Fruit fly (Drosophila melanogaster) whole organism, embryonic: Measurements from ENCODE around the gene CG33927.

Source experiments
- Awh ChIP-seq: fragments of 200-800 bp; sonication (Bioruptor generic); IDR thresholded peaks from 2 replicates; pipeline ENCODE4, ENCODE4 v1.3.6; 2022; ENCODE audit warnings: missing biosample characterization, missing genetic modification characterization
- C15 ChIP-seq: fragments of 200-800 bp; sonication (Bioruptor generic); IDR thresholded peaks from 3 replicates; pipeline ENCODE4 v1.3.6; 2022; ENCODE audit warnings: missing biosample characterization, missing genetic modification characterization
- CG11723 ChIP-seq: fragments of 200-800 bp; sonication (Bioruptor generic); optimal IDR thresholded peaks from 2 replicates; lab custom pipeline; 2017; ENCODE audit warnings: missing biosample characterization, mild to moderate bottlenecking, missing genetic modification characterization
- CG12299 ChIP-seq: fragments of 200-800 bp; sonication (Bioruptor generic); optimal IDR thresholded peaks from 2 replicates; lab custom pipeline; 2018; ENCODE audit warnings: missing biosample characterization, mild to moderate bottlenecking, missing genetic modification characterization
- CG14441 ChIP-seq: fragments of 200-800 bp; sonication (Bioruptor generic); IDR thresholded peaks from 2 replicates; pipeline ENCODE4 v1.3.6; 2022; ENCODE audit warnings: missing biosample characterization, missing genetic modification characterization
- CG14710 ChIP-seq: fragments of 200-800 bp; sonication (Bioruptor generic); optimal IDR thresholded peaks from 3 replicates; lab custom pipeline; 2019; ENCODE audit warnings: missing biosample characterization, mild to moderate bottlenecking, missing genetic modification characterization, moderate library complexity
- CG15011 ChIP-seq: fragments of 200-800 bp; sonication (Bioruptor generic); optimal IDR thresholded peaks from 3 replicates; lab custom pipeline; 2018; ENCODE audit warnings: missing biosample characterization, mild to moderate bottlenecking, missing genetic modification characterization
- CG16779 ChIP-seq: fragments of 200-800 bp; sonication (Bioruptor generic); IDR thresholded peaks from 2 replicates; pipeline ENCODE4 v1.3.6; 2022; ENCODE audit warnings: missing biosample characterization, missing genetic modification characterization
- CG33213 ChIP-seq: fragments of 200-800 bp; sonication (Bioruptor generic); optimal IDR thresholded peaks from 3 replicates; lab custom pipeline; 2016; ENCODE audit warnings: missing biosample characterization, missing genetic modification characterization
- CG3995 ChIP-seq: fragments of 200-800 bp; sonication (Bioruptor generic); optimal IDR thresholded peaks from 3 replicates; lab custom pipeline; 2016; ENCODE audit warnings: missing biosample characterization, missing genetic modification characterization
- CG4730 ChIP-seq: fragments of 200-800 bp; sonication (Bioruptor generic); IDR thresholded peaks from 2 replicates; pipeline ENCODE4 v1.3.6; 2022; ENCODE audit warnings: missing biosample characterization, missing genetic modification characterization
- CG7271 ChIP-seq: fragments of 200-800 bp; sonication (Bioruptor generic); optimal IDR thresholded peaks from 2 replicates; lab custom pipeline; 2018; ENCODE audit warnings: missing biosample characterization, mild to moderate bottlenecking, missing genetic modification characterization, moderate library complexity
- CG8359 ChIP-seq: fragments of 200-800 bp; sonication (Bioruptor generic); optimal IDR thresholded peaks from 2 replicates; lab custom pipeline; 2017; ENCODE audit warnings: missing biosample characterization, mild to moderate bottlenecking, missing genetic modification characterization, borderline replicate concordance
- CG8765 ChIP-seq: fragments of 200-800 bp; sonication (Bioruptor generic); IDR thresholded peaks from 2 replicates; pipeline ENCODE4 v1.3.6; 2022; ENCODE audit warnings: missing biosample characterization, missing genetic modification characterization
- Dll ChIP-seq: fragments of 200-800 bp; sonication (Bioruptor generic); IDR thresholded peaks from 4 replicates; pipeline ENCODE4 v1.3.6; 2022; ENCODE audit warnings: missing biosample characterization, missing genetic modification characterization; ENCODE audit not compliant: partially characterized antibody
- Dp ChIP-seq: fragments of 200-800 bp; sonication (Bioruptor generic); optimal IDR thresholded peaks from 2 replicates; lab custom pipeline; 2018; ENCODE audit warnings: missing biosample characterization, mild to moderate bottlenecking, missing genetic modification characterization, moderate library complexity
- ERR ChIP-seq: fragments of 200-800 bp; sonication (Bioruptor generic); optimal IDR thresholded peaks from 2 replicates; lab custom pipeline; 2016; ENCODE audit warnings: missing biosample characterization, missing genetic modification characterization
- H15 ChIP-seq: fragments of 200-800 bp; sonication (Bioruptor generic); IDR thresholded peaks from 3 replicates; pipeline ENCODE4 v1.3.6; 2022; ENCODE audit warnings: missing biosample characterization, missing genetic modification characterization
- HLH3B ChIP-seq: fragments of 200-800 bp; sonication (Bioruptor generic); IDR thresholded peaks from 2 replicates; pipeline ENCODE4 v1.3.6; 2022; ENCODE audit warnings: missing biosample characterization, missing genetic modification characterization
- Hand ChIP-seq: fragments of 200-800 bp; sonication (Bioruptor generic); optimal IDR thresholded peaks from 2 replicates; lab custom pipeline; 2017; ENCODE audit warnings: mild to moderate bottlenecking, missing biosample characterization, missing genetic modification reagents, missing genetic modification characterization
- Hey ChIP-seq: fragments of 200-800 bp; sonication (Bioruptor generic); optimal IDR thresholded peaks from 3 replicates; lab custom pipeline; 2018; ENCODE audit warnings: missing biosample characterization, mild to moderate bottlenecking, missing genetic modification characterization
- Hsf ChIP-seq: fragments of 200-800 bp; sonication (Bioruptor generic); optimal IDR thresholded peaks from 3 replicates; lab custom pipeline; 2016; ENCODE audit warnings: missing biosample characterization, missing genetic modification characterization
- Mrtf ChIP-seq: fragments of 200-800 bp; sonication (Bioruptor generic); IDR thresholded peaks from 3 replicates; pipeline ENCODE4 v1.3.6; 2022; ENCODE audit warnings: missing biosample characterization, missing genetic modification characterization
- NC2α ChIP-seq: fragments of 200-800 bp; sonication (Bioruptor generic); optimal IDR thresholded peaks from 2 replicates; lab custom pipeline; 2016; ENCODE audit warnings: missing biosample characterization, missing genetic modification characterization
- NfI ChIP-seq: fragments of 200-800 bp; sonication (Bioruptor generic); optimal IDR thresholded peaks from 3 replicates; lab custom pipeline; 2018; ENCODE audit warnings: missing biosample characterization, mild to moderate bottlenecking, missing genetic modification characterization, moderate library complexity
- Pdp1 ChIP-seq, 2 experiments: fragments of 200-800 bp; sonication (Bioruptor generic); optimal IDR thresholded peaks; 3 replicates each; lab custom pipeline; 2016; ENCODE audit warnings: missing biosample characterization in 2 of 2, missing genetic modification characterization in 2 of 2, mild to moderate bottlenecking in 1 of 2, moderate library complexity in 1 of 2
- Rfx ChIP-seq: fragments of 200-800 bp; sonication (Bioruptor generic); IDR thresholded peaks from 2 replicates; pipeline ENCODE4 v1.3.6; 2022; ENCODE audit warnings: missing biosample characterization, missing genetic modification characterization
- Six4 ChIP-seq: fragments of 200-800 bp; sonication (Bioruptor generic); optimal IDR thresholded peaks from 2 replicates; lab custom pipeline; 2016; ENCODE audit warnings: missing biosample characterization, missing genetic modification characterization
- al ChIP-seq: fragments of 200-800 bp; sonication (Bioruptor generic); IDR thresholded peaks from 2 replicates; pipeline ENCODE4 v1.3.6; 2022; ENCODE audit warnings: missing biosample characterization, missing genetic modification characterization
- ase ChIP-seq: fragments of 200-800 bp; sonication (Bioruptor generic); IDR thresholded peaks from 3 replicates; pipeline ENCODE4 v1.3.6; 2022; ENCODE audit warnings: missing biosample characterization, missing genetic modification characterization
- az2 ChIP-seq: fragments of 200-800 bp; sonication (Bioruptor generic); optimal IDR thresholded peaks from 3 replicates; lab custom pipeline; 2016; ENCODE audit warnings: missing biosample characterization, missing genetic modification characterization
- bigmax ChIP-seq: fragments of 200-800 bp; sonication (Bioruptor generic); optimal IDR thresholded peaks from 2 replicates; lab custom pipeline; 2018; ENCODE audit warnings: missing biosample characterization, mild to moderate bottlenecking, missing genetic modification characterization
- cad ChIP-seq: fragments of >200 bp; optimal IDR thresholded peaks from 2 replicates; lab custom pipeline; 2017; ENCODE audit warnings: missing biosample characterization, missing genetic modification characterization
- cato ChIP-seq: fragments of 200-800 bp; sonication (Bioruptor generic); optimal IDR thresholded peaks from 2 replicates; lab custom pipeline; 2016; ENCODE audit warnings: missing biosample characterization, missing genetic modification characterization, borderline replicate concordance
- exex ChIP-seq: fragments of 200-800 bp; sonication (Bioruptor generic); optimal IDR thresholded peaks from 4 replicates; lab custom pipeline; 2018; ENCODE audit warnings: missing biosample characterization, mild to moderate bottlenecking, missing genetic modification characterization, moderate library complexity
- klu ChIP-seq: fragments of 200-800 bp; sonication (Bioruptor generic); IDR thresholded peaks from 2 replicates; pipeline ENCODE4 v1.3.6; 2022; ENCODE audit warnings: missing biosample characterization, missing genetic modification characterization
- knrl ChIP-seq: fragments of 200-800 bp; sonication (Bioruptor generic); IDR thresholded peaks from 3 replicates; pipeline ENCODE4 v1.3.6; 2022; ENCODE audit warnings: missing biosample characterization, missing genetic modification characterization; ENCODE audit not compliant: partially characterized antibody
- lov ChIP-seq, 2 experiments: fragments of 200-800 bp in 1 of 2; fragments of >200 bp in 1 of 2; sonication (Bioruptor generic) in 1 of 2; IDR thresholded peaks in 1 of 2; optimal IDR thresholded peaks in 1 of 2; 2 replicates in 1 of 2; 3 replicates in 1 of 2; pipeline versions ENCODE4 v1.3.6 to Lab custom; 2017 to 2022; ENCODE audit warnings: missing biosample characterization in 1 of 2, missing genetic modification characterization in 1 of 2
- oc ChIP-seq: fragments of 200-800 bp; sonication (Bioruptor generic); optimal IDR thresholded peaks from 2 replicates; lab custom pipeline; 2018; ENCODE audit warnings: missing biosample characterization, mild to moderate bottlenecking, missing genetic modification characterization, moderate library complexity
- pfk ChIP-seq: fragments of 200-800 bp; sonication (Bioruptor generic); optimal IDR thresholded peaks from 2 replicates; lab custom pipeline; 2018; ENCODE audit warnings: missing biosample characterization, mild to moderate bottlenecking, missing genetic modification characterization, moderate library complexity
- prd ChIP-seq, 3 experiments: fragments of >200 bp in 2 of 3; fragments of 200-800 bp in 1 of 3; sonication (Bioruptor generic) in 1 of 3; optimal IDR thresholded peaks in 2 of 3; IDR thresholded peaks in 1 of 3; 2 replicates in 2 of 3; 3 replicates in 1 of 3; pipeline versions ENCODE4 v1.3.6 to Lab custom; 2017 to 2022; ENCODE audit warnings: missing biosample characterization in 1 of 3, missing genetic modification characterization in 1 of 3
- sens ChIP-seq: fragments of 200-800 bp; sonication (Bioruptor generic); peaks from one replicate; lab custom pipeline; 2016; ENCODE audit warnings: missing biosample characterization, missing genetic modification characterization
- sim ChIP-seq: fragments of 200-800 bp; sonication (Bioruptor generic); IDR thresholded peaks from 2 replicates; pipeline ENCODE4 v1.3.6; 2022; ENCODE audit warnings: missing biosample characterization, missing genetic modification characterization
- sna ChIP-seq: fragments of 200-800 bp; sonication (Bioruptor generic); IDR thresholded peaks from 2 replicates; pipeline ENCODE4 v1.3.6; 2022; ENCODE audit warnings: missing biosample characterization, missing genetic modification characterization; ENCODE audit not compliant: partially characterized antibody
- sr ChIP-seq: fragments of 200-800 bp; sonication (Bioruptor generic); IDR thresholded peaks from 3 replicates; pipeline ENCODE4 v1.3.6; 2022; ENCODE audit warnings: missing biosample characterization, missing genetic modification characterization
- ssp ChIP-seq: fragments of 200-800 bp; sonication (Bioruptor generic); IDR thresholded peaks from 2 replicates; pipeline ENCODE4 v1.3.6; 2022; ENCODE audit warnings: missing biosample characterization, missing genetic modification characterization
- tap ChIP-seq: fragments of 200-800 bp; optimal IDR thresholded peaks from 3 replicates; lab custom pipeline; 2019; ENCODE audit warnings: missing biosample characterization, mild to moderate bottlenecking, missing genetic modification characterization, moderate library complexity
- vnd ChIP-seq: fragments of 200-800 bp; sonication (Bioruptor generic); IDR thresholded peaks from 3 replicates; pipeline ENCODE4 v1.3.6; 2022; ENCODE audit warnings: missing biosample characterization, missing genetic modification characterization; ENCODE audit not compliant: partially characterized antibody
- wek ChIP-seq: fragments of 200-800 bp; sonication (Bioruptor generic); optimal IDR thresholded peaks from 3 replicates; lab custom pipeline; 2018; ENCODE audit warnings: missing biosample characterization, mild to moderate bottlenecking, missing genetic modification characterization, moderate library complexity

The CG33927 gene

dm6 chr3R:4664947-4665346 is 25.5 kb downstream of the CG33927 start (continued):
- peak; percentile 83 for TF ChIP-seq CG15011
- peak; percentile 39 for TF ChIP-seq NfI
- peak; percentile 66; the same call in 1 of the 2 replicates for TF ChIP-seq Rfx (GFP tag; lab: Robert Waterston, UW)
- no peak for TF ChIP-seq az2 (GFP tag; lab: Kevin White, UChicago)
- TF ChIP-seq tap (tag; lab: Kevin White, UChicago): peak; percentile 84
- peak; percentile 67 for TF ChIP-seq CG12299 (tag; lab: Kevin White, UChicago)
- TF ChIP-seq ssp (GFP tag; lab: Robert Waterston, UW): no peak
- no peak for TF ChIP-seq Hey (tag; lab: Kevin White, UChicago)
- TF ChIP-seq H15 (GFP tag; lab: Robert Waterston, UW): peak; percentile 68; the same call in 2 of the 3 replicates
- peak; percentile 88 for TF ChIP-seq wek (GFP tag; lab: Kevin White, UChicago)
- TF ChIP-seq cad: no peak
- no peak for TF ChIP-seq Dll
- no peak; the same call in 1 of the 2 replicates for TF ChIP-seq al (GFP tag; lab: Robert Waterston, UW)
- TF ChIP-seq CG11723: no peak
- TF ChIP-seq C15: peak; percentile 62; the same call in 1 of the 3 replicates
- TF ChIP-seq CG14441 (GFP tag; lab: Robert Waterston, UW): peak; percentile 8; the same call in 1 of the 2 replicates
- TF ChIP-seq sens (GFP tag; lab: Kevin White, UChicago): peak; percentile 94
- TF ChIP-seq CG7271 (tag; lab: Kevin White, UChicago): peak; percentile 74
- TF ChIP-seq prd (optimal IDR thresholded peaks at IDR 0.05; lab: Kevin White, UChicago): no peak
- peak; percentile 56; the same call in 2 of the 3 replicates for TF ChIP-seq prd (GFP tag; IDR thresholded peaks at IDR 0.05; lab: Robert Waterston, UW)
- TF ChIP-seq NC2α (GFP tag; lab: Kevin White, UChicago): no peak
- TF ChIP-seq HLH3B (GFP tag; lab: Robert Waterston, UW): peak; percentile 86; the same call in 1 of the 2 replicates
- peak; percentile 39 for TF ChIP-seq cato (GFP tag; lab: Kevin White, UChicago)
- TF ChIP-seq CG8359 (GFP tag; lab: Kevin White, UChicago): peak; percentile 91
- 0 out of 2 replicates have a peak, but pooled peaks have one; percentile 23 for TF ChIP-seq klu (GFP tag; lab: Robert Waterston, UW)
- TF ChIP-seq pfk (GFP tag; lab: Kevin White, UChicago): peak; percentile 60
- TF ChIP-seq oc: no peak
- peak; percentile 53; the same call in 1 of the 3 replicates for TF ChIP-seq ase (GFP tag; lab: Robert Waterston, UW)
- TF ChIP-seq knrl (GFP tag; lab: Robert Waterston, UW): no peak
- no peak for TF ChIP-seq ERR
- no peak for TF ChIP-seq Hsf (GFP tag; lab: Kevin White, UChicago)
- no peak for TF ChIP-seq lov (optimal IDR thresholded peaks at IDR 0.05; lab: Kevin White, UChicago)
- TF ChIP-seq lov (GFP tag; IDR thresholded peaks at IDR 0.05; lab: Robert Waterston, UW): peak; percentile 85
- TF ChIP-seq exex (tag; lab: Kevin White, UChicago): peak; percentile 75
- peak; percentile 94 for TF ChIP-seq Awh (GFP tag; lab: Robert Waterston, UW)
- TF ChIP-seq vnd (GFP tag; lab: Robert Waterston, UW): no peak
- TF ChIP-seq CG14710 (tag; lab: Kevin White, UChicago): peak; percentile 92
- no peak for TF ChIP-seq CG4730 (GFP tag; lab: Robert Waterston, UW)
- no peak for TF ChIP-seq Mrtf (GFP tag; lab: Robert Waterston, UW)
- TF ChIP-seq sim (GFP tag; lab: Robert Waterston, UW): peak; percentile 84
- no peak for TF ChIP-seq CG3995 (GFP tag; lab: Kevin White, UChicago)
- TF ChIP-seq bigmax (GFP tag; lab: Kevin White, UChicago): peak; percentile 26
- TF ChIP-seq sna (GFP tag; lab: Robert Waterston, UW): no peak
- no peak for TF ChIP-seq Dp (GFP tag; lab: Kevin White, UChicago)
- TF ChIP-seq CG33213 (GFP tag; lab: Kevin White, UChicago): peak; percentile 74
- TF ChIP-seq Hand (GFP tag; lab: Kevin White, UChicago): no peak
- no peak; the same call in 1 of the 2 replicates for TF ChIP-seq CG16779 (GFP tag; lab: Robert Waterston, UW)
- peak; percentile 21 to 65 for TF ChIP-seq Pdp1 (GFP tag; optimal IDR thresholded peaks at IDR 0.05; lab: Kevin White, UChicago)
- TF ChIP-seq CG8765 (GFP tag; lab: Robert Waterston, UW): no peak
- TF ChIP-seq Six4: peak; percentile 83
- peak; percentile 72 for TF ChIP-seq sr (GFP tag; lab: Robert Waterston, UW)
